Worm (Caenorhabditis elegans): ENCODE results near the gene F47B8.2.

- no peak for TF ChIP-seq elt-3 (tag; optimal IDR thresholded peaks at IDR 0.05)
- no peak for TF ChIP-seq flh-1 (GFP tag; optimal IDR thresholded peaks at IDR 0.05)
- no peak for TF ChIP-seq ztf-11 (tag; optimal IDR thresholded peaks at IDR 0.05)
- TF ChIP-seq hlh-1 (tag; optimal IDR thresholded peaks at IDR 0.05), result no peak
- TF ChIP-seq mab-5 (tag; optimal IDR thresholded peaks at IDR 0.05), result no peak
- no peak for TF ChIP-seq elt-1 (tag; optimal IDR thresholded peaks at IDR 0.05; ENCODE audit: borderline replicate concordance, insufficient read depth)
- TF ChIP-seq mep-1 (tag; optimal IDR thresholded peaks at IDR 0.05), result no peak
- no peak for TF ChIP-seq unc-39 (tag; optimal IDR thresholded peaks at IDR 0.05)
Measured at ce11 chrV:14324502-14325467, 8.4 kb upstream of the F47B8.2 start, which contains the start of the genes F47B8.4 and F47B8.18.

All from whole organism, mixed stage, embryonic.